Fruit fly (Drosophila melanogaster) whole organism, embryonic: Measurements from ENCODE around the gene cdi.

Experiments
- Drgx ChIP-seq: fragments of 200-800 bp; sonication (Bioruptor generic); IDR thresholded peaks from 2 replicates; pipeline ENCODE4 v1.3.6; 2022; ENCODE audit warnings: missing biosample characterization, missing genetic modification characterization
- Gsc ChIP-seq: fragments of 200-800 bp; sonication (Bioruptor generic); IDR thresholded peaks from 2 replicates; pipeline ENCODE4 v1.3.6; 2022; ENCODE audit warnings: missing biosample characterization, missing genetic modification characterization
- dpn ChIP-seq, 2 experiments: fragments of 200-800 bp; sonication (Bioruptor generic); optimal IDR thresholded peaks; 3 replicates each; lab custom pipeline; 2016; ENCODE audit warnings: missing biosample characterization in 2 of 2, missing genetic modification characterization in 2 of 2
- repo ChIP-seq: fragments of 200-800 bp; sonication (Bioruptor generic); optimal IDR thresholded peaks from 2 replicates; lab custom pipeline; 2016; ENCODE audit warnings: missing biosample characterization, missing genetic modification characterization
- trem ChIP-seq: fragments of 200-800 bp; optimal IDR thresholded peaks from 3 replicates; lab custom pipeline; 2019; ENCODE audit warnings: missing biosample characterization, mild to moderate bottlenecking, missing genetic modification characterization, moderate library complexity

dm6 chr3R:19033238-19033637 is 60.8 kb downstream of the cdi start, which contains the start of gene CG6026:
- TF ChIP-seq Gsc (GFP tag; lab: Robert Waterston, UW) (no peak), repo (GFP tag; lab: Kevin White, UChicago) (no peak), dpn (GFP tag; optimal IDR thresholded peaks at IDR 0.05; lab: Kevin White, UChicago) (no peak), trem (tag; lab: Kevin White, UChicago) (no peak), Drgx (GFP tag; lab: Robert Waterston, UW) (no peak)
